Worm (Caenorhabditis elegans): Measurements from ENCODE around the gene Y58A7A.4.
A peak's percentile ranks its signal among the peaks of the same experiment; 100 is the strongest.

ce11 chrV:5080853-5081338 is 3.9 kb downstream of the Y58A7A.4 start, which contains the start of gene Y58A7A.3:
- TF ChIP-seq W03F9.2 (tag; optimal IDR thresholded peaks at IDR 0.05) (peak; percentile 68), dao-5 (tag; optimal IDR thresholded peaks at IDR 0.05) (no peak), him-1 (tag; optimal IDR thresholded peaks at IDR 0.05) (no peak)
